Worm (Caenorhabditis elegans): ENCODE results near the gene C15H11.13.

The C15H11.13 gene

ce11 chrV:14427069-14427825, 32.4 kb downstream of the C15H11.13 start:
- TF ChIP-seq snpc-4 (tag; optimal IDR thresholded peaks at IDR 0.05): no peak
- TF ChIP-seq mdl-1 (tag; optimal IDR thresholded peaks at IDR 0.05): no peak
- TF ChIP-seq ama-1 (optimal IDR thresholded peaks at IDR 0.05): no peak
- no peak for TF ChIP-seq skn-1 (tag; optimal IDR thresholded peaks at IDR 0.05)
- TF ChIP-seq nhr-28 (tag; optimal IDR thresholded peaks at IDR 0.05): no peak
- TF ChIP-seq elt-2 (tag; optimal IDR thresholded peaks at IDR 0.05): no peak
- no peak for TF ChIP-seq nfya-1 (tag; optimal IDR thresholded peaks at IDR 0.05; ENCODE audit: insufficient read depth)
- TF ChIP-seq egl-27 (tag; optimal IDR thresholded peaks at IDR 0.05): no peak
- no peak for TF ChIP-seq fkh-10 (GFP tag; optimal IDR thresholded peaks at IDR 0.05)
- no peak for TF ChIP-seq aly-2 (tag; optimal IDR thresholded peaks at IDR 0.05)
- TF ChIP-seq R02D3.7 (tag; optimal IDR thresholded peaks at IDR 0.05): no peak
- no peak for TF ChIP-seq egl-5 (tag; optimal IDR thresholded peaks at IDR 0.05)

DNA sequence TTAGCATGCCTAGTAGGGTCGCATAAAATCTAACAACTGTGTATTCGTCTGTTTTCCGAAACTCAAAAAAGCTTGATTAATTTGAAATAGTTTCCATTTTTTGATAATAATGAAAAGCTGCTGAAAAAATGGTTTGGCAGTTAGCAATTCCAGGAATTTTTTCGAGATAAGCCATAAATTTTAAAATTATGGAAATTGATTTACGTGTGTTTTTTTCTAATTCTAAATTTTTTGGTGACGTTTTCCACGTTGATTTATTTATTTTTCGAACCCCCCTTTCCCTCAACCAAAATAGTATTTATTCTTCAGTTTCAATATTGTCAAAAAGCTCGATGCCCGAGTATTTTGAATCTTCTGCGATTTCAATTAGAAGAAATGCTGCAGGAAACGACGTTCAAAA, 34.0 kb downstream of the C15H11.13 start, which contains the start of gene F23B12.1:
Gene F23B12.1, plus strand, starts transcription at position 301 of the 400 bp plus-strand sequence.
- TF ChIP-seq jun-1 (tag; optimal IDR thresholded peaks at IDR 0.05): no peak
- TF ChIP-seq daf-12 (tag; optimal IDR thresholded peaks at IDR 0.05): no peak
- no peak for TF ChIP-seq pqm-1 (tag; optimal IDR thresholded peaks at IDR 0.05)
- no peak for TF ChIP-seq ceh-9 (tag; optimal IDR thresholded peaks at IDR 0.05)
- TF ChIP-seq ztf-11 (tag; optimal IDR thresholded peaks at IDR 0.05): no peak
- no peak for TF ChIP-seq eor-1 (tag; optimal IDR thresholded peaks at IDR 0.05)
- no peak for TF ChIP-seq fos-1 (tag; optimal IDR thresholded peaks at IDR 0.05)
- no peak for TF ChIP-seq elt-1 (tag; optimal IDR thresholded peaks at IDR 0.05)
- no peak for TF ChIP-seq nfya-1 (tag; optimal IDR thresholded peaks at IDR 0.05; ENCODE audit: insufficient read depth)
- TF ChIP-seq sea-2 (GFP tag; optimal IDR thresholded peaks at IDR 0.05): no peak
- no peak for TF ChIP-seq skn-1 (tag; optimal IDR thresholded peaks at IDR 0.05)
- no peak for TF ChIP-seq nhr-76 (tag; optimal IDR thresholded peaks at IDR 0.05)
- TF ChIP-seq lsy-12 (tag; optimal IDR thresholded peaks at IDR 0.05): no peak
- TF ChIP-seq fkh-10 (GFP tag; optimal IDR thresholded peaks at IDR 0.05): no peak

ce11 chrV:14432259-14432658, 37.4 kb downstream of the C15H11.13 start, which contains the start of gene egl-1:
Gene egl-1, minus strand, starts transcription at chrV:14432359.
- TF ChIP-seq mml-1 (tag; optimal IDR thresholded peaks at IDR 0.05) (no peak), elt-1 (tag; optimal IDR thresholded peaks at IDR 0.05) (no peak), lin-39 (tag; optimal IDR thresholded peaks at IDR 0.05) (no peak), jun-1 (tag; optimal IDR thresholded peaks at IDR 0.05) (no peak), egl-5 (tag; optimal IDR thresholded peaks at IDR 0.05) (no peak), mdl-1 (tag; optimal IDR thresholded peaks at IDR 0.05) (no peak), tbx-2 (tag; optimal IDR thresholded peaks at IDR 0.05) (no peak)

ce11 chrV:14433584-14433983, 38.7 kb downstream of the C15H11.13 start:
- no peak for TF ChIP-seq ZK546.5 (tag; optimal IDR thresholded peaks at IDR 0.05)
- TF ChIP-seq nhr-23 (tag; optimal IDR thresholded peaks at IDR 0.05): no peak
- no peak for TF ChIP-seq lin-39 (tag; optimal IDR thresholded peaks at IDR 0.05)
- no peak for TF ChIP-seq egl-5 (tag; optimal IDR thresholded peaks at IDR 0.05)
- TF ChIP-seq nhr-237 (tag; optimal IDR thresholded peaks at IDR 0.05): no peak
- TF ChIP-seq ceh-28 (tag; optimal IDR thresholded peaks at IDR 0.05): no peak
- no peak for TF ChIP-seq snpc-4 (tag; optimal IDR thresholded peaks at IDR 0.05)
- no peak for TF ChIP-seq nhr-12 (tag; optimal IDR thresholded peaks at IDR 0.05)
- TF ChIP-seq tbx-2 (tag; optimal IDR thresholded peaks at IDR 0.05): no peak
- no peak for TF ChIP-seq unc-62 (GFP tag; optimal IDR thresholded peaks at IDR 0.05)
- no peak for TF ChIP-seq aly-2 (tag; optimal IDR thresholded peaks at IDR 0.05)

ce11 chrV:14436195-14436594, 41.4 kb downstream of the C15H11.13 start:
- no peak for TF ChIP-seq zag-1 (tag; optimal IDR thresholded peaks at IDR 0.05)
- no peak for TF ChIP-seq ceh-28 (tag; optimal IDR thresholded peaks at IDR 0.05)
- no peak for TF ChIP-seq elt-1 (tag; optimal IDR thresholded peaks at IDR 0.05)
- TF ChIP-seq unc-62 (GFP tag; optimal IDR thresholded peaks at IDR 0.05): no peak
- TF ChIP-seq nhr-28 (tag; optimal IDR thresholded peaks at IDR 0.05): no peak
- no peak for TF ChIP-seq egl-27 (tag; optimal IDR thresholded peaks at IDR 0.05)
- TF ChIP-seq elt-3 (tag; optimal IDR thresholded peaks at IDR 0.05): no peak
- TF ChIP-seq ceh-16 (tag; optimal IDR thresholded peaks at IDR 0.05): no peak
- no peak for TF ChIP-seq ztf-4 (tag; optimal IDR thresholded peaks at IDR 0.05)
- TF ChIP-seq nfya-1 (tag; optimal IDR thresholded peaks at IDR 0.05; ENCODE audit: insufficient read depth): no peak
- TF ChIP-seq ZK546.5 (tag; optimal IDR thresholded peaks at IDR 0.05): no peak
- TF ChIP-seq nhr-67 (tag; optimal IDR thresholded peaks at IDR 0.05): no peak
- no peak for TF ChIP-seq nhr-23 (tag; optimal IDR thresholded peaks at IDR 0.05)
- no peak for TF ChIP-seq ztf-11 (tag; optimal IDR thresholded peaks at IDR 0.05)
- TF ChIP-seq lin-39 (tag; optimal IDR thresholded peaks at IDR 0.05): no peak
- no peak for TF ChIP-seq nhr-43 (tag; optimal IDR thresholded peaks at IDR 0.05; ENCODE audit: poor library complexity, severe bottlenecking)
- no peak for TF ChIP-seq aly-2 (tag; optimal IDR thresholded peaks at IDR 0.05)
- no peak for TF ChIP-seq nhr-76 (tag; optimal IDR thresholded peaks at IDR 0.05)
- no peak for TF ChIP-seq jun-1 (tag; optimal IDR thresholded peaks at IDR 0.05)

Measured in whole organism, L3 larva.